Worm (Caenorhabditis elegans) whole organism, L4 larva: ENCODE data around the gene ucr-2.3.

Experiments
- D1046.2 ChIP-seq: fragments of 200-800 bp; sonication (Bioruptor generic); IDR thresholded peaks from 2 replicates; pipeline ENCODE4 v1.3.6; 2022; ENCODE audit warnings: missing genetic modification characterization, missing compliant biosample characterization
- F10B5.3 ChIP-seq: sonication (generic microtip); optimal IDR thresholded peaks from 2 replicates; lab custom pipeline; 2016; ENCODE audit warnings: mild to moderate bottlenecking, missing genetic modification characterization, missing compliant biosample characterization
- F26F4.8 ChIP-seq: fragments of 200-800 bp; sonication (Bioruptor generic); conservative IDR thresholded peaks from 2 replicates; pipeline ENCODE4 v1.3.6; 2022; ENCODE audit warnings: missing genetic modification characterization, missing compliant biosample characterization
- F44E2.7 ChIP-seq: fragments of 200-800 bp; sonication (Bioruptor generic); IDR thresholded peaks from 2 replicates; pipeline ENCODE4 v2.1.2; 2022; ENCODE audit warnings: missing genetic modification characterization, missing compliant biosample characterization
- T20F7.1 ChIP-seq: fragments of 200-800 bp; sonication (Bioruptor generic); optimal IDR thresholded peaks from 2 replicates; lab custom pipeline; 2018; ENCODE audit warnings: mild to moderate bottlenecking, missing genetic modification characterization, missing compliant biosample characterization
- T26A8.4 ChIP-seq: fragments of 200-800 bp; sonication (Bioruptor generic); IDR thresholded peaks from 2 replicates; pipeline ENCODE4 v1.3.6; 2022; ENCODE audit warnings: missing genetic modification characterization, missing compliant biosample characterization
- Y48G9A.11 ChIP-seq: fragments of 200-800 bp; sonication (Bioruptor generic); IDR thresholded peaks from 2 replicates; pipeline ENCODE4 v1.3.6; 2022; ENCODE audit warnings: missing genetic modification reagents, missing genetic modification characterization, missing compliant biosample characterization
- Y75B8A.6 ChIP-seq: fragments of 200-800 bp; sonication (Bioruptor generic); IDR thresholded peaks from 2 replicates; pipeline ENCODE4 v1.3.6; 2022; ENCODE audit warnings: missing genetic modification reagents, missing genetic modification characterization, missing compliant biosample characterization
- ama-1 ChIP-seq: fragments of 150-350 bp; optimal IDR thresholded peaks from 2 replicates; lab custom pipeline; 2014; ENCODE audit warnings: inconsistent platforms, mixed read lengths
- ceh-28 ChIP-seq: fragments of 150-350 bp; optimal IDR thresholded peaks from 2 replicates; lab custom pipeline; 2014; ENCODE audit warnings: missing biosample characterization, missing genetic modification reagents, missing genetic modification characterization
- ceh-44 ChIP-seq: fragments of 200-800 bp; sonication (Bioruptor generic); IDR thresholded peaks from 2 replicates; pipeline ENCODE4 v1.3.6; 2022; ENCODE audit warnings: missing genetic modification reagents, missing genetic modification characterization, missing compliant biosample characterization
- ceh-62 ChIP-seq: sonication (generic microtip); optimal IDR thresholded peaks from 2 replicates; lab custom pipeline; 2017; ENCODE audit warnings: missing biosample characterization, missing genetic modification characterization
- ceh-82 ChIP-seq: sonication (generic microtip); optimal IDR thresholded peaks from 2 replicates; lab custom pipeline; 2017; ENCODE audit warnings: missing biosample characterization, missing genetic modification characterization
- ces-1 ChIP-seq: fragments of 150-350 bp; sonication (generic microtip); optimal IDR thresholded peaks from 4 replicates; lab custom pipeline; 2014; ENCODE audit warnings: missing biosample characterization, missing genetic modification reagents, missing genetic modification characterization
- cey-2 ChIP-seq: sonication (generic microtip); optimal IDR thresholded peaks from 3 replicates; lab custom pipeline; 2017; ENCODE audit warnings: missing genetic modification characterization, mild to moderate bottlenecking, missing compliant biosample characterization, antibody characterized with exemption, borderline replicate concordance; ENCODE audit not compliant: insufficient read depth
- dmd-8 ChIP-seq: fragments of 200-800 bp; sonication (Bioruptor generic); IDR thresholded peaks from 2 replicates; pipeline ENCODE4 v1.3.6; 2022; ENCODE audit warnings: missing genetic modification characterization, missing compliant biosample characterization
- dpl-1 ChIP-seq: fragments of 150-350 bp; optimal IDR thresholded peaks from 2 replicates; lab custom pipeline; 2014; ENCODE audit warnings: missing biosample characterization, missing genetic modification reagents, missing genetic modification characterization
- duxl-1 ChIP-seq: sonication (generic microtip); optimal IDR thresholded peaks from 2 replicates; lab custom pipeline; 2016; ENCODE audit warnings: mild to moderate bottlenecking, missing genetic modification characterization, moderate library complexity, missing compliant biosample characterization; ENCODE audit not compliant: poor library complexity
- dve-1 ChIP-seq: sonication (generic microtip); optimal IDR thresholded peaks from 2 replicates; lab custom pipeline; 2017; ENCODE audit warnings: antibody characterized with exemption, mild to moderate bottlenecking, missing genetic modification characterization, missing compliant biosample characterization; ENCODE audit not compliant: insufficient read depth
- egl-43 ChIP-seq: fragments of 200-800 bp; sonication (Bioruptor generic); IDR thresholded peaks from 2 replicates; pipeline ENCODE4 v1.3.6; 2022; ENCODE audit warnings: missing genetic modification reagents, missing genetic modification characterization, missing compliant biosample characterization
- fkh-10 ChIP-seq: fragments of 150-350 bp; optimal IDR thresholded peaks from 2 replicates; lab custom pipeline; 2014; ENCODE audit warnings: missing biosample characterization, missing genetic modification reagents, missing genetic modification characterization
- fos-1 ChIP-seq: fragments of 150-350 bp; optimal IDR thresholded peaks from 2 replicates; lab custom pipeline; 2014; ENCODE audit warnings: missing biosample characterization, missing genetic modification characterization
- gei-8 ChIP-seq: fragments of 200-800 bp; sonication (Bioruptor generic); optimal IDR thresholded peaks from 2 replicates; lab custom pipeline; 2018; ENCODE audit warnings: mild to moderate bottlenecking, missing genetic modification characterization, missing compliant biosample characterization
- hif-1 ChIP-seq, 2 experiments: sonication (generic microtip); optimal IDR thresholded peaks; 2 replicates each; lab custom pipeline; 2016 to 2017; ENCODE audit warnings: missing compliant biosample characterization in 2 of 2, missing genetic modification characterization in 2 of 2, missing genetic modification reagents in 2 of 2, missing genotype in 2 of 2, mild to moderate bottlenecking in 1 of 2
- hmg-1.1 ChIP-seq: fragments of 200-800 bp; sonication (Bioruptor generic); IDR thresholded peaks from 2 replicates; pipeline ENCODE4 v1.3.6; 2022; ENCODE audit warnings: missing genetic modification reagents, missing genetic modification characterization, missing compliant biosample characterization
- lim-7 ChIP-seq: fragments of 200-800 bp; sonication (Bioruptor generic); IDR thresholded peaks from 2 replicates; pipeline ENCODE4 v1.3.6; 2022; ENCODE audit warnings: missing genetic modification characterization, missing compliant biosample characterization
- lin-29 ChIP-seq: fragments of 200-800 bp; sonication (Bioruptor generic); IDR thresholded peaks from 2 replicates; pipeline ENCODE4 v1.3.6; 2022; ENCODE audit warnings: missing genetic modification reagents, missing genetic modification characterization, missing compliant biosample characterization
- lin-39 ChIP-seq: fragments of 150-350 bp; optimal IDR thresholded peaks from 2 replicates; lab custom pipeline; 2014; ENCODE audit warnings: missing biosample characterization, missing genetic modification reagents, missing genetic modification characterization
- madf-5 ChIP-seq, 2 experiments: fragments of 200-800 bp; sonication (Bioruptor generic); IDR thresholded peaks; 2 replicates each; pipeline ENCODE4 v1.3.6; 2022; ENCODE audit warnings: missing compliant biosample characterization in 2 of 2, missing genetic modification characterization in 2 of 2
- mdl-1 ChIP-seq, 2 experiments: fragments of 150-350 bp in 1 of 2; sonication (generic microtip) in 1 of 2; optimal IDR thresholded peaks; 2 replicates each; lab custom pipeline; 2014 to 2017; ENCODE audit warnings: missing biosample characterization in 2 of 2, missing genetic modification characterization in 2 of 2
- mdt-29 ChIP-seq: fragments of 200-800 bp; sonication (Bioruptor generic); IDR thresholded peaks from 2 replicates; pipeline ENCODE4 v1.3.6; 2022; ENCODE audit warnings: missing genetic modification reagents, missing genetic modification characterization, missing compliant biosample characterization
- mes-2 ChIP-seq: sonication (generic microtip); optimal IDR thresholded peaks from 2 replicates; lab custom pipeline; 2016; ENCODE audit warnings: missing genotype, mild to moderate bottlenecking, missing genetic modification characterization, missing compliant biosample characterization; ENCODE audit not compliant: poor library complexity, severe bottlenecking
- nhr-10 ChIP-seq: fragments of 150-350 bp; optimal IDR thresholded peaks from 2 replicates; lab custom pipeline; 2014; ENCODE audit warnings: missing biosample characterization, missing genetic modification characterization
- nhr-102 ChIP-seq: sonication (generic microtip); optimal IDR thresholded peaks from 2 replicates; lab custom pipeline; 2016; ENCODE audit warnings: mild to moderate bottlenecking, missing genetic modification characterization, moderate library complexity, missing compliant biosample characterization
- nhr-11 ChIP-seq: fragments of 150-350 bp; optimal IDR thresholded peaks from 2 replicates; lab custom pipeline; 2014; ENCODE audit warnings: missing biosample characterization, missing genetic modification characterization
- nhr-111 ChIP-seq: fragments of 200-800 bp; sonication (Bioruptor generic); optimal IDR thresholded peaks from 2 replicates; lab custom pipeline; 2018; ENCODE audit warnings: mild to moderate bottlenecking, missing genetic modification characterization, missing compliant biosample characterization
- nhr-28 ChIP-seq: fragments of 150-350 bp; optimal IDR thresholded peaks from 2 replicates; lab custom pipeline; 2014; ENCODE audit warnings: missing biosample characterization, missing genetic modification characterization
- nhr-42 ChIP-seq: fragments of 200-800 bp; sonication (Bioruptor generic); IDR thresholded peaks from 2 replicates; pipeline ENCODE4 v1.3.6; 2022; ENCODE audit warnings: missing genetic modification characterization, missing compliant biosample characterization
- nhr-6 ChIP-seq: fragments of 150-350 bp; optimal IDR thresholded peaks from 2 replicates; lab custom pipeline; 2014; ENCODE audit warnings: missing biosample characterization, missing genetic modification characterization
- nhr-77 ChIP-seq: fragments of 150-350 bp; optimal IDR thresholded peaks from 2 replicates; lab custom pipeline; 2014; ENCODE audit warnings: missing biosample characterization, missing genetic modification characterization
- php-3 ChIP-seq: fragments of 200-800 bp; sonication (Bioruptor generic); IDR thresholded peaks from 2 replicates; pipeline ENCODE4 v1.3.6; 2022; ENCODE audit warnings: missing genetic modification reagents, missing genetic modification characterization, missing compliant biosample characterization
- pqm-1 ChIP-seq: sonication (generic microtip); optimal IDR thresholded peaks from 2 replicates; lab custom pipeline; 2017; ENCODE audit warnings: missing biosample characterization, missing genetic modification characterization
- saeg-2 ChIP-seq: fragments of 200-800 bp; sonication (Bioruptor generic); IDR thresholded peaks from 2 replicates; pipeline ENCODE4 v1.3.6; 2022; ENCODE audit warnings: missing genetic modification reagents, missing genetic modification characterization, missing compliant biosample characterization
- sdz-12 ChIP-seq: fragments of 200-800 bp; sonication (Bioruptor generic); optimal IDR thresholded peaks from 2 replicates; lab custom pipeline; 2018; ENCODE audit warnings: mild to moderate bottlenecking, missing genetic modification characterization, missing compliant biosample characterization
- skn-1 ChIP-seq: fragments of 150-350 bp; optimal IDR thresholded peaks from 2 replicates; lab custom pipeline; 2014; ENCODE audit warnings: missing biosample characterization, missing genetic modification characterization
- snpc-4 ChIP-seq: fragments of 150-350 bp; optimal IDR thresholded peaks from 2 replicates; lab custom pipeline; 2014; ENCODE audit warnings: missing biosample characterization, missing genetic modification characterization
- spr-1 ChIP-seq: sonication (generic microtip); optimal IDR thresholded peaks from 2 replicates; lab custom pipeline; 2016; ENCODE audit warnings: mild to moderate bottlenecking, missing genetic modification characterization, missing compliant biosample characterization
- spr-3 ChIP-seq: fragments of 200-800 bp; sonication (Bioruptor generic); optimal IDR thresholded peaks from 2 replicates; lab custom pipeline; 2018; ENCODE audit warnings: mild to moderate bottlenecking, missing genetic modification characterization, missing compliant biosample characterization
- unc-130 ChIP-seq: sonication (generic microtip); optimal IDR thresholded peaks from 2 replicates; lab custom pipeline; 2016; ENCODE audit warnings: missing genetic modification reagents, missing genetic modification characterization, missing compliant biosample characterization
- unc-62 ChIP-seq, 3 experiments: fragments of 150-350 bp in 1 of 3; sonication (generic microtip); optimal IDR thresholded peaks in 2 of 3; peaks in 1 of 3; 1 replicate in 1 of 3; 2 replicates in 2 of 3; lab custom pipeline; 2014 to 2017; ENCODE audit warnings: missing biosample characterization in 3 of 3, missing genetic modification characterization in 3 of 3, missing genetic modification reagents in 3 of 3, missing genotype in 1 of 3
- vab-7 ChIP-seq: fragments of 200-800 bp; sonication (Bioruptor generic); IDR thresholded peaks from 2 replicates; pipeline ENCODE4 v1.3.6; 2022; ENCODE audit warnings: missing genetic modification reagents, missing genetic modification characterization, missing compliant biosample characterization

Gene ucr-2.3

DNA sequence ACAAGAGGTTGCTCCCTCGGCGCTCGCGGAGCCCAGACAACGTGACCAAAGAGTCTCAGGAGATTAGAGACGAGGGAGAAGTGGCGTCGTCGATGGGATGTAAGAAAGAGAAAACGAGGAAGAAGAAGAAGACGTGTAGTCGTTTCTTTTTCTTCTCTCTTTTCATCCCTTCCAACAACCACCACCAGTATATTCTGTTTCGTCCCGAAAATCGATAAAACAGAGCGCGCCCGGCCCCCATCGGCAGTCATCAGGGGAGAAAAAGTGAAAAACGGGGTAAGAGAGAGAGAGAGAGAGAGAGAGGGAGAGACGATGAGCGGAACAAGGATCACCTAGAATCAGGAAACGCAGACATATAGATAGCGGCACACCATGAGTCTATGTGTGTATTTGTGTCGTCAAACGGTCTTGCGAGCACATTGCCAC is 8.2 kb downstream of the ucr-2.3 start (continued):
- TF ChIP-seq ceh-62 (tag; lab: Kevin White, UChicago) (no peak), ces-1 (GFP tag; lab: Kevin White, UChicago) (no peak), ceh-28 (peak; percentile 84), nhr-28 (tag; lab: Kevin White, UChicago) (peak; percentile 65), nhr-11 (tag; lab: Kevin White, UChicago) (peak; percentile 60), nhr-111 (GFP tag; lab: Kevin White, UChicago) (no peak), skn-1 (tag; lab: Kevin White, UChicago) (no peak), cey-2 (tag; lab: Kevin White, UChicago) (no peak), pqm-1 (tag; lab: Kevin White, UChicago) (peak; percentile 11), spr-1 (tag; lab: Kevin White, UChicago) (peak; percentile 41), duxl-1 (tag; lab: Kevin White, UChicago) (no peak), T20F7.1 (peak; percentile 61), sdz-12 (GFP tag; lab: Kevin White, UChicago) (no peak), ama-1 (lab: Kevin White, UChicago) (peak; percentile 48), spr-3 (GFP tag; lab: Kevin White, UChicago) (no peak), fkh-10 (GFP tag; lab: Kevin White, UChicago) (peak; percentile 92), nhr-10 (tag; lab: Kevin White, UChicago) (no peak), lim-7 (GFP tag; lab: Robert Waterston, UW) (no peak), fos-1 (no peak), dpl-1 (peak; percentile 26), madf-5 (GFP tag; IDR thresholded peaks at IDR 0.05; lab: Robert Waterston, UW) (no peak), lin-29 (GFP tag; lab: Robert Waterston, UW) (no peak), vab-7 (GFP tag; lab: Robert Waterston, UW) (no peak), D1046.2 (GFP tag; lab: Robert Waterston, UW) (no peak), nhr-102 (tag; lab: Kevin White, UChicago) (no peak), snpc-4 (no peak), mdt-29 (GFP tag; lab: Robert Waterston, UW) (no peak), hif-1 (tag; optimal IDR thresholded peaks at IDR 0.05; lab: Kevin White, UChicago) (peak in 1 of 2 experiments; percentile 65), nhr-6 (no peak), egl-43 (peak; percentile 76), nhr-42 (GFP tag; lab: Robert Waterston, UW) (no peak), dmd-8 (GFP tag; lab: Robert Waterston, UW) (no peak), Y75B8A.6 (GFP tag; lab: Robert Waterston, UW) (no peak), mes-2 (tag; lab: Kevin White, UChicago) (peak; percentile 21), gei-8 (GFP tag; lab: Kevin White, UChicago) (no peak), php-3 (GFP tag; lab: Robert Waterston, UW) (0 out of 2 replicates have a peak, but pooled peaks have one; percentile 40), dve-1 (tag; lab: Kevin White, UChicago) (peak; percentile 71), lin-39 (no peak), unc-62 (GFP tag; optimal IDR thresholded peaks at IDR 0.05 in 1 of 2; lab: Kevin White, UChicago) (no peak), unc-62 (tag; optimal IDR thresholded peaks at IDR 0.05; lab: Kevin White, UChicago) (no peak), unc-130 (GFP tag; lab: Kevin White, UChicago) (no peak), T26A8.4 (GFP tag; lab: Robert Waterston, UW) (peak; percentile 62), F44E2.7 (GFP tag; lab: Robert Waterston, UW) (no peak), ceh-82 (no peak), saeg-2 (no peak), hmg-1.1 (GFP tag; lab: Robert Waterston, UW) (peak; percentile 86), mdl-1 (tag; optimal IDR thresholded peaks at IDR 0.05; lab: Kevin White, UChicago) (peak; percentile 1 to 72), Y48G9A.11 (no peak), F26F4.8 (GFP tag; lab: Robert Waterston, UW) (no peak), F10B5.3 (tag; lab: Kevin White, UChicago) (no peak), ceh-44 (no peak), nhr-77 (no peak)
